Fruit fly (Drosophila melanogaster) whole organism, embryonic: ENCODE measurements around the gene CG14720.

Source experiments
- Adf1 ChIP-seq: fragments of 200-800 bp; sonication (Bioruptor generic); IDR thresholded peaks from 2 replicates; pipeline ENCODE4 v1.3.6; 2022; ENCODE audit warnings: missing biosample characterization, missing genetic modification characterization
- Asciz ChIP-seq: fragments of 200-800 bp; sonication (Bioruptor generic); optimal IDR thresholded peaks from 2 replicates; lab custom pipeline; 2017; ENCODE audit warnings: missing biosample characterization, mild to moderate bottlenecking, missing genetic modification characterization, missing genetic modification reagents
- Awh ChIP-seq: fragments of 200-800 bp; sonication (Bioruptor generic); IDR thresholded peaks from 2 replicates; pipeline ENCODE4, ENCODE4 v1.3.6; 2022; ENCODE audit warnings: missing biosample characterization, missing genetic modification characterization
- Blimp-1 ChIP-seq: fragments of 200-800 bp; sonication (Bioruptor generic); optimal IDR thresholded peaks from 3 replicates; lab custom pipeline; 2018; ENCODE audit warnings: missing biosample characterization, missing genetic modification characterization, mild to moderate bottlenecking, moderate library complexity, missing genetic modification reagents
- BtbVII ChIP-seq: fragments of 200-800 bp; sonication (Bioruptor generic); optimal IDR thresholded peaks from 3 replicates; lab custom pipeline; 2017; ENCODE audit warnings: missing biosample characterization, mild to moderate bottlenecking, missing genetic modification characterization
- C15 ChIP-seq: fragments of 200-800 bp; sonication (Bioruptor generic); IDR thresholded peaks from 3 replicates; pipeline ENCODE4 v1.3.6; 2022; ENCODE audit warnings: missing biosample characterization, missing genetic modification characterization
- CG10267 ChIP-seq: fragments of 200-800 bp; sonication (Bioruptor generic); optimal IDR thresholded peaks from 2 replicates; lab custom pipeline; 2018; ENCODE audit warnings: missing biosample characterization, mild to moderate bottlenecking, missing genetic modification characterization, moderate library complexity
- CG12236 ChIP-seq: fragments of 200-800 bp; sonication (Bioruptor generic); optimal IDR thresholded peaks from 2 replicates; lab custom pipeline; 2016; ENCODE audit warnings: missing biosample characterization, missing genetic modification characterization
- CG13287 ChIP-seq: fragments of 200-800 bp; sonication (Bioruptor generic); IDR thresholded peaks from 2 replicates; pipeline ENCODE4 v1.3.6; 2022; ENCODE audit warnings: missing biosample characterization, missing genetic modification characterization; ENCODE audit not compliant: partially characterized antibody
- CG18476 ChIP-seq: fragments of 200-800 bp; sonication (Bioruptor generic); optimal IDR thresholded peaks from 2 replicates; lab custom pipeline; 2016; ENCODE audit warnings: missing biosample characterization, mild to moderate bottlenecking, missing genetic modification characterization
- CG30403 ChIP-seq: fragments of 200-800 bp; sonication (Bioruptor generic); optimal IDR thresholded peaks from 3 replicates; lab custom pipeline; 2016; ENCODE audit warnings: missing biosample characterization, missing genetic modification characterization
- CG32767 ChIP-seq: fragments of 200-800 bp; sonication (Bioruptor generic); IDR thresholded peaks from 2 replicates; pipeline ENCODE4 v1.3.6; 2022; ENCODE audit warnings: missing biosample characterization, missing genetic modification characterization
- CG33557 ChIP-seq: fragments of 200-800 bp; sonication (Bioruptor generic); optimal IDR thresholded peaks from 2 replicates; lab custom pipeline; 2019; ENCODE audit warnings: missing biosample characterization, mild to moderate bottlenecking, missing genetic modification characterization, moderate library complexity
- CG4707 ChIP-seq: fragments of 200-800 bp; sonication (Bioruptor generic); optimal IDR thresholded peaks from 2 replicates; lab custom pipeline; 2018; ENCODE audit warnings: missing biosample characterization, mild to moderate bottlenecking, missing genetic modification characterization, moderate library complexity
- CG7357 ChIP-seq: fragments of 200-800 bp; sonication (Bioruptor generic); IDR thresholded peaks from 3 replicates; pipeline ENCODE4 v1.3.6; 2022; ENCODE audit warnings: missing biosample characterization, missing genetic modification characterization
- CG8281 ChIP-seq: fragments of 200-800 bp; sonication (Bioruptor generic); optimal IDR thresholded peaks from 2 replicates; lab custom pipeline; 2018; ENCODE audit warnings: missing biosample characterization, mild to moderate bottlenecking, missing genetic modification characterization, moderate library complexity
- CG8290 ChIP-seq, 3 experiments: fragments of 200-800 bp; sonication (Bioruptor generic); optimal IDR thresholded peaks; 2 replicates each; lab custom pipeline; 2016 to 2019; ENCODE audit warnings: missing biosample characterization in 3 of 3, missing genetic modification characterization in 3 of 3, mild to moderate bottlenecking in 2 of 3, moderate library complexity in 1 of 3
- CG9876 ChIP-seq: fragments of 200-800 bp; sonication (Bioruptor generic); optimal IDR thresholded peaks from 2 replicates; lab custom pipeline; 2016; ENCODE audit warnings: missing biosample characterization, missing genetic modification characterization
- CkIIα-i1 ChIP-seq: fragments of 200-800 bp; sonication (Bioruptor generic); IDR thresholded peaks from 2 replicates; pipeline ENCODE4 v1.3.6; 2022; ENCODE audit warnings: missing biosample characterization, missing genetic modification characterization
- Dip3 ChIP-seq: fragments of 200-800 bp; sonication (Bioruptor generic); optimal IDR thresholded peaks from 3 replicates; lab custom pipeline; 2016; ENCODE audit warnings: missing biosample characterization, missing genetic modification characterization
- Eip74EF ChIP-seq, 2 experiments: fragments of 200-800 bp in 1 of 2; fragments of >200 bp in 1 of 2; sonication (Bioruptor generic) in 1 of 2; optimal IDR thresholded peaks; 2 replicates each; lab custom pipeline; 2017 to 2019; ENCODE audit warnings: missing biosample characterization in 2 of 2, missing genetic modification characterization in 2 of 2, mild to moderate bottlenecking in 1 of 2, moderate library complexity in 1 of 2
- Ets65A ChIP-seq: fragments of 200-800 bp; sonication (Bioruptor generic); peaks from one replicate; lab custom pipeline; 2016; ENCODE audit warnings: missing biosample characterization, missing genetic modification characterization
- Hand ChIP-seq: fragments of 200-800 bp; sonication (Bioruptor generic); optimal IDR thresholded peaks from 2 replicates; lab custom pipeline; 2017; ENCODE audit warnings: mild to moderate bottlenecking, missing biosample characterization, missing genetic modification reagents, missing genetic modification characterization
- Hey ChIP-seq: fragments of 200-800 bp; sonication (Bioruptor generic); optimal IDR thresholded peaks from 3 replicates; lab custom pipeline; 2018; ENCODE audit warnings: missing biosample characterization, mild to moderate bottlenecking, missing genetic modification characterization
- Jarid2 ChIP-seq: fragments of 200-800 bp; sonication (Bioruptor generic); optimal IDR thresholded peaks from 3 replicates; lab custom pipeline; 2017; ENCODE audit warnings: mild to moderate bottlenecking, missing biosample characterization, missing genetic modification reagents, missing genetic modification characterization
- Mad ChIP-seq: fragments of 200-800 bp; sonication (Bioruptor generic); optimal IDR thresholded peaks from 2 replicates; lab custom pipeline; 2016; ENCODE audit warnings: missing biosample characterization, missing genetic modification characterization
- Med ChIP-seq: fragments of 200-800 bp; sonication (Bioruptor generic); peaks from one replicate; lab custom pipeline; 2016; ENCODE audit warnings: missing biosample characterization, missing genetic modification characterization, mild to moderate bottlenecking, inconsistent platforms, moderate library complexity
- Pdp1 ChIP-seq, 2 experiments: fragments of 200-800 bp; sonication (Bioruptor generic); optimal IDR thresholded peaks; 3 replicates each; lab custom pipeline; 2016; ENCODE audit warnings: missing biosample characterization in 2 of 2, missing genetic modification characterization in 2 of 2, mild to moderate bottlenecking in 1 of 2, moderate library complexity in 1 of 2
- Sry-δ ChIP-seq: fragments of 200-800 bp; sonication (Bioruptor generic); optimal IDR thresholded peaks from 2 replicates; lab custom pipeline; 2016; ENCODE audit warnings: missing biosample characterization, missing genetic modification characterization
- Usf ChIP-seq: fragments of 200-800 bp; sonication (Bioruptor generic); optimal IDR thresholded peaks from 2 replicates; lab custom pipeline; 2017; ENCODE audit warnings: missing genotype, missing biosample characterization, missing genetic modification characterization
- amos ChIP-seq: fragments of 200-800 bp; sonication (Bioruptor generic); IDR thresholded peaks from 2 replicates; pipeline ENCODE4 v1.3.6; 2022; ENCODE audit warnings: missing biosample characterization, missing genetic modification characterization; ENCODE audit not compliant: partially characterized antibody
- ara ChIP-seq: fragments of 200-800 bp; sonication (Bioruptor generic); IDR thresholded peaks from 2 replicates; pipeline ENCODE4 v1.3.6; 2022; ENCODE audit warnings: missing biosample characterization, missing genetic modification characterization
- bbx ChIP-seq: fragments of 200-800 bp; sonication (Bioruptor generic); IDR thresholded peaks from 2 replicates; pipeline ENCODE4 v1.3.6; 2022; ENCODE audit warnings: missing biosample characterization, missing genetic modification characterization; ENCODE audit not compliant: partially characterized antibody
- bsh ChIP-seq, 2 experiments: fragments of 200-800 bp; sonication (Bioruptor generic); optimal IDR thresholded peaks; 2 replicates each; lab custom pipeline; 2017 to 2018; ENCODE audit warnings: mild to moderate bottlenecking in 2 of 2, missing biosample characterization in 2 of 2, missing genetic modification characterization in 2 of 2, moderate library complexity in 1 of 2
- chn ChIP-seq: fragments of 200-800 bp; sonication (Bioruptor generic); optimal IDR thresholded peaks from 2 replicates; lab custom pipeline; 2016; ENCODE audit warnings: missing biosample characterization, missing genetic modification characterization
- ci ChIP-seq: fragments of 200-800 bp; sonication (Bioruptor generic); IDR thresholded peaks from 3 replicates; pipeline ENCODE4 v1.3.6; 2022; ENCODE audit warnings: missing biosample characterization, missing genetic modification characterization
- eve ChIP-seq, 2 experiments: fragments of >200 bp; optimal IDR thresholded peaks; 2 replicates each; lab custom pipeline; 2017; ENCODE audit warnings: missing biosample characterization in 2 of 2, missing genetic modification characterization in 2 of 2
- grn ChIP-seq: fragments of 200-800 bp; sonication (Bioruptor generic); optimal IDR thresholded peaks from 3 replicates; lab custom pipeline; 2017; ENCODE audit warnings: missing biosample characterization, missing genetic modification characterization
- gro ChIP-seq: fragments of 200-800 bp; sonication (Bioruptor generic); optimal IDR thresholded peaks from 2 replicates; lab custom pipeline; 2016; ENCODE audit warnings: missing biosample characterization, missing genetic modification characterization
- maf-S ChIP-seq: fragments of 200-800 bp; sonication (Bioruptor generic); optimal IDR thresholded peaks from 2 replicates; lab custom pipeline; 2016; ENCODE audit warnings: missing biosample characterization, missing genetic modification characterization
- mirr ChIP-seq: fragments of 200-800 bp; sonication (Bioruptor generic); optimal IDR thresholded peaks from 3 replicates; lab custom pipeline; 2018; ENCODE audit warnings: missing biosample characterization, mild to moderate bottlenecking, missing genetic modification characterization
- pho ChIP-seq: fragments of 200-800 bp; sonication (Bioruptor generic); optimal IDR thresholded peaks from 2 replicates; lab custom pipeline; 2016; ENCODE audit warnings: missing biosample characterization, missing genetic modification characterization
- rib ChIP-seq: fragments of 200-800 bp; sonication (Bioruptor generic); IDR thresholded peaks from 2 replicates; pipeline ENCODE4 v1.3.6; 2022; ENCODE audit warnings: missing biosample characterization, missing genetic modification characterization
- run ChIP-seq: fragments of 200-800 bp; sonication (Bioruptor generic); optimal IDR thresholded peaks from 3 replicates; lab custom pipeline; 2018; ENCODE audit warnings: missing biosample characterization, mild to moderate bottlenecking, missing genetic modification characterization
- sima ChIP-seq: fragments of 200-800 bp; sonication (Bioruptor generic); optimal IDR thresholded peaks from 2 replicates; lab custom pipeline; 2016; ENCODE audit warnings: missing biosample characterization, missing genetic modification characterization
- slp2 ChIP-seq: fragments of 200-800 bp; sonication (Bioruptor generic); optimal IDR thresholded peaks from 2 replicates; lab custom pipeline; 2016; ENCODE audit warnings: missing biosample characterization, missing genetic modification characterization
- trem ChIP-seq: fragments of 200-800 bp; optimal IDR thresholded peaks from 3 replicates; lab custom pipeline; 2019; ENCODE audit warnings: missing biosample characterization, mild to moderate bottlenecking, missing genetic modification characterization, moderate library complexity
- vfl ChIP-seq: fragments of 200-800 bp; sonication (Bioruptor generic); optimal IDR thresholded peaks from 2 replicates; lab custom pipeline; 2016; ENCODE audit warnings: missing biosample characterization, missing genetic modification characterization
- wek ChIP-seq: fragments of 200-800 bp; sonication (Bioruptor generic); optimal IDR thresholded peaks from 3 replicates; lab custom pipeline; 2018; ENCODE audit warnings: missing biosample characterization, mild to moderate bottlenecking, missing genetic modification characterization, moderate library complexity

CG14720 gene

DNA sequence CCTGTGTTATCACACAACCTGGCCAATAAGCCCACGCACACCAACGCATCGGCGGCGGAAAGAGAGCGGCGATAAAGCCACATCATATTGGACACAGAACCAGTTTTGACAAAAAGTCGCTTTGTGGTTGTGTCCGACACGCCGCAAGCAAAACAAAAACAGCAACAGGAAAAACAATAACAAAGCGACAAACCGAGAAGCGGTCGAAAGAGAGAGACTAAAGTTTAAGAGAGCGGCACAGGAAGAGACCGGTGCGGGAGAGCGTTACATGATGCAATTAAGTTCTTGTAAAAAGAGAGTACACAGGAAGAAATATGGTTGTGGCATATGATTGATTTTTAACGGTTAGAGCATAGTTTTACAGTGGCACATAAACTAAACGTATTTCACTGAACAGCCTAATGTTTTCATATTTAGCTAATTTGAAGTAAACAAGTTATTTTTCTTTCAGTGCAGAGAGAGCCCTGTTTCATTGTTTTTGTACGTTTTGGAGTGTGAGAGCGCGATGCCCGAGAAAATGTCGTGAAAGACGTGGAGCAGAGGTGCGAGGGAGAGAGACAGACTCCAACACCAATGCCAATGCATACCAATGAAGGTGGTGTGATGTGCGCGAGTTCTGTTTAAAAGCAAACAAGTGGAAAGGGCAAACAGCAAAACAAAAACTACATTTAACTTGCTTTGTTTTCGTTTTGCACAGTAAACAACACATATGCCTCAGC is 49.4 kb downstream of the CG14720 start (continued):
- TF ChIP-seq gro (GFP tag; lab: Kevin White, UChicago) (peak; percentile 100), trem (tag; lab: Kevin White, UChicago) (peak; percentile 97), Blimp-1 (GFP tag; lab: Kevin White, UChicago) (peak; percentile 99), maf-S (peak; percentile 100), pho (GFP tag; lab: Kevin White, UChicago) (peak; percentile 100), Awh (GFP tag; lab: Robert Waterston, UW) (no peak), CkIIα-i1 (no peak), CG12236 (GFP tag; lab: Kevin White, UChicago) (peak; percentile 100), CG13287 (GFP tag; lab: Robert Waterston, UW) (no peak), Jarid2 (GFP tag; lab: Kevin White, UChicago) (peak; percentile 98), grn (peak; percentile 97), CG4707 (peak; percentile 99), Ets65A (GFP tag; lab: Kevin White, UChicago) (peak; percentile 100), eve (GFP tag; optimal IDR thresholded peaks at IDR 0.05; lab: Kevin White, UChicago) (peak; percentile 95 to 100), CG10267 (tag; lab: Kevin White, UChicago) (peak; percentile 99), BtbVII (GFP tag; lab: Kevin White, UChicago) (peak; percentile 100), Adf1 (GFP tag; lab: Robert Waterston, UW) (no peak), bsh (GFP tag; optimal IDR thresholded peaks at IDR 0.05; lab: Kevin White, UChicago) (peak; percentile 100), CG32767 (GFP tag; lab: Robert Waterston, UW) (no peak), Hey (tag; lab: Kevin White, UChicago) (peak; percentile 99), Dip3 (GFP tag; lab: Kevin White, UChicago) (peak; percentile 100), bbx (GFP tag; lab: Robert Waterston, UW) (no peak), vfl (GFP tag; lab: Kevin White, UChicago) (peak; percentile 100), Med (GFP tag; lab: Kevin White, UChicago) (peak; percentile 100), run (tag; lab: Kevin White, UChicago) (peak; percentile 99), CG8281 (tag; lab: Kevin White, UChicago) (peak; percentile 96), Hand (GFP tag; lab: Kevin White, UChicago) (peak; percentile 100), chn (GFP tag; lab: Kevin White, UChicago) (peak; percentile 100), ci (GFP tag; lab: Robert Waterston, UW) (no peak), Usf (GFP tag; lab: Kevin White, UChicago) (peak; percentile 99), sima (GFP tag; lab: Kevin White, UChicago) (peak; percentile 99), wek (GFP tag; lab: Kevin White, UChicago) (peak; percentile 98), CG18476 (GFP tag; lab: Kevin White, UChicago) (peak; percentile 99), CG8290 (GFP tag; optimal IDR thresholded peaks at IDR 0.05; lab: Kevin White, UChicago) (peak; percentile 100), CG8290 (tag; optimal IDR thresholded peaks at IDR 0.05; lab: Kevin White, UChicago) (peak; percentile 99 to 100), amos (GFP tag; lab: Robert Waterston, UW) (no peak), Pdp1 (GFP tag; optimal IDR thresholded peaks at IDR 0.05; lab: Kevin White, UChicago) (peak; percentile 100), Sry-δ (GFP tag; lab: Kevin White, UChicago) (peak; percentile 90), mirr (GFP tag; lab: Kevin White, UChicago) (peak; percentile 100), ara (GFP tag; lab: Robert Waterston, UW) (no peak), Asciz (GFP tag; lab: Kevin White, UChicago) (peak; percentile 99), CG33557 (GFP tag; lab: Kevin White, UChicago) (peak; percentile 100), CG30403 (GFP tag; lab: Kevin White, UChicago) (peak; percentile 100), rib (no peak), Eip74EF (GFP tag; optimal IDR thresholded peaks at IDR 0.05; lab: Kevin White, UChicago) (peak; percentile 47 to 99), slp2 (peak; percentile 100), CG7357 (GFP tag; lab: Robert Waterston, UW) (peak; percentile 98), Mad (peak; percentile 100), CG9876 (GFP tag; lab: Kevin White, UChicago) (peak; percentile 100), C15 (GFP tag; lab: Robert Waterston, UW) (no peak)
